Worm (Caenorhabditis elegans) whole organism, L2 larva: Measurements from ENCODE around the gene C02F12.5.

Source experiments
- C34F6.9 ChIP-seq: fragments of 150-350 bp; optimal IDR thresholded peaks from 2 replicates; lab custom pipeline; 2014; ENCODE audit warnings: missing biosample characterization, missing genetic modification characterization
- F13H6.1 ChIP-seq: sonication (generic microtip); optimal IDR thresholded peaks from 2 replicates; lab custom pipeline; 2016; ENCODE audit warnings: missing genetic modification characterization, missing compliant biosample characterization
- R02D3.7 ChIP-seq: fragments of 150-350 bp; optimal IDR thresholded peaks from 2 replicates; lab custom pipeline; 2014; ENCODE audit warnings: missing biosample characterization, missing genetic modification characterization
- Y55F3AM.14 ChIP-seq: fragments of 200-800 bp; sonication (Bioruptor generic); optimal IDR thresholded peaks from 2 replicates; lab custom pipeline; 2018; ENCODE audit warnings: mild to moderate bottlenecking, missing genetic modification characterization, missing compliant biosample characterization
- ZK546.5 ChIP-seq: sonication (generic microtip); optimal IDR thresholded peaks from 2 replicates; lab custom pipeline; 2017; ENCODE audit warnings: missing biosample characterization, missing genetic modification characterization
- alr-1 ChIP-seq: fragments of 150-350 bp; optimal IDR thresholded peaks from 2 replicates; lab custom pipeline; 2014; ENCODE audit warnings: missing biosample characterization, missing genetic modification characterization
- aly-2 ChIP-seq: fragments of 150-350 bp; optimal IDR thresholded peaks from 2 replicates; lab custom pipeline; 2014; ENCODE audit warnings: missing biosample characterization, missing genetic modification characterization
- ama-1 ChIP-seq: fragments of 150-350 bp; optimal IDR thresholded peaks from 2 replicates; lab custom pipeline; 2018; ENCODE audit warnings: inconsistent platforms
- blmp-1 ChIP-seq: sonication (generic microtip); optimal IDR thresholded peaks from 2 replicates; lab custom pipeline; 2017; ENCODE audit warnings: missing genetic modification characterization, mild to moderate bottlenecking, missing compliant biosample characterization, antibody characterized with exemption, moderate library complexity; ENCODE audit not compliant: insufficient read depth
- ceh-16 ChIP-seq: fragments of 150-350 bp; optimal IDR thresholded peaks from 2 replicates; lab custom pipeline; 2014; ENCODE audit warnings: missing biosample characterization, missing genetic modification characterization
- ceh-82 ChIP-seq: fragments of 150-350 bp; optimal IDR thresholded peaks from 2 replicates; lab custom pipeline; 2014; ENCODE audit warnings: missing biosample characterization, missing genetic modification characterization
- crh-2 ChIP-seq: sonication (generic microtip); optimal IDR thresholded peaks from 2 replicates; lab custom pipeline; 2017; ENCODE audit warnings: missing biosample characterization, missing genetic modification characterization
- dmd-4 ChIP-seq: sonication (generic microtip); optimal IDR thresholded peaks from 2 replicates; lab custom pipeline; 2017; ENCODE audit warnings: missing biosample characterization, missing genetic modification characterization
- egl-27 ChIP-seq: sonication (generic microtip); optimal IDR thresholded peaks from 3 replicates; lab custom pipeline; 2017; ENCODE audit warnings: missing biosample characterization, missing genetic modification reagents, missing genetic modification characterization
- elt-1 ChIP-seq: fragments of 150-350 bp; optimal IDR thresholded peaks from 2 replicates; lab custom pipeline; 2014; ENCODE audit warnings: missing biosample characterization, missing genetic modification characterization
- elt-3 ChIP-seq: sonication (generic microtip); optimal IDR thresholded peaks from 2 replicates; lab custom pipeline; 2017; ENCODE audit warnings: missing biosample characterization, missing genetic modification characterization
- fos-1 ChIP-seq: fragments of 150-350 bp; optimal IDR thresholded peaks from 2 replicates; lab custom pipeline; 2014; ENCODE audit warnings: missing biosample characterization, missing genetic modification characterization
- gmeb-1 ChIP-seq: fragments of 150-350 bp; optimal IDR thresholded peaks from 2 replicates; lab custom pipeline; 2014; ENCODE audit warnings: missing biosample characterization, missing genetic modification characterization
- lin-13 ChIP-seq: fragments of 150-350 bp; optimal IDR thresholded peaks from 2 replicates; lab custom pipeline; 2014; ENCODE audit warnings: missing biosample characterization, missing genetic modification reagents, missing genetic modification characterization
- lin-39 ChIP-seq: fragments of 150-350 bp; optimal IDR thresholded peaks from 2 replicates; lab custom pipeline; 2014; ENCODE audit warnings: missing biosample characterization, missing genetic modification reagents, missing genetic modification characterization
- lsy-2 ChIP-seq, 2 experiments: fragments of 150-350 bp in 1 of 2; sonication (generic microtip) in 1 of 2; optimal IDR thresholded peaks; 2 replicates each; lab custom pipeline; 2014 to 2017; ENCODE audit warnings: missing biosample characterization in 2 of 2, missing genetic modification characterization in 2 of 2
- mab-5 ChIP-seq: fragments of 150-350 bp; optimal IDR thresholded peaks from 2 replicates; lab custom pipeline; 2014; ENCODE audit warnings: missing biosample characterization, missing genetic modification characterization
- mbf-1 ChIP-seq: sonication (generic microtip); optimal IDR thresholded peaks from 2 replicates; lab custom pipeline; 2017; ENCODE audit warnings: missing biosample characterization, missing genetic modification characterization
- mdl-1 ChIP-seq, 2 experiments: fragments of 150-350 bp in 1 of 2; sonication (generic microtip) in 1 of 2; optimal IDR thresholded peaks; 2 replicates each; lab custom pipeline; 2017; ENCODE audit warnings: missing biosample characterization in 2 of 2, missing genetic modification characterization in 2 of 2
- nhr-10 ChIP-seq: sonication (generic microtip); optimal IDR thresholded peaks from 2 replicates; lab custom pipeline; 2017; ENCODE audit warnings: missing biosample characterization, missing genetic modification characterization
- nhr-11 ChIP-seq: fragments of 150-350 bp; optimal IDR thresholded peaks from 2 replicates; lab custom pipeline; 2014; ENCODE audit warnings: missing biosample characterization, missing genetic modification characterization
- nhr-12 ChIP-seq: fragments of 150-350 bp; optimal IDR thresholded peaks from 2 replicates; lab custom pipeline; 2014; ENCODE audit warnings: missing biosample characterization, missing genetic modification characterization
- nhr-129 ChIP-seq: fragments of 150-350 bp; optimal IDR thresholded peaks from 2 replicates; lab custom pipeline; 2014; ENCODE audit warnings: missing biosample characterization, missing genetic modification characterization
- nhr-21 ChIP-seq: fragments of 150-350 bp; optimal IDR thresholded peaks from 2 replicates; lab custom pipeline; 2014; ENCODE audit warnings: missing biosample characterization, missing genetic modification characterization
- nhr-23 ChIP-seq: fragments of 150-350 bp; optimal IDR thresholded peaks from 2 replicates; lab custom pipeline; 2014; ENCODE audit warnings: missing biosample characterization, missing genetic modification reagents, missing genetic modification characterization
- nhr-25 ChIP-seq: fragments of 150-350 bp; sonication (generic microtip); optimal IDR thresholded peaks from 3 replicates; lab custom pipeline; 2014; ENCODE audit warnings: missing biosample characterization, missing genetic modification characterization
- nhr-6 ChIP-seq: fragments of 150-350 bp; optimal IDR thresholded peaks from 2 replicates; lab custom pipeline; 2014; ENCODE audit warnings: missing biosample characterization, missing genetic modification characterization
- nhr-77 ChIP-seq: fragments of 150-350 bp; optimal IDR thresholded peaks from 2 replicates; lab custom pipeline; 2014; ENCODE audit warnings: missing biosample characterization, missing genetic modification characterization
- peb-1 ChIP-seq: fragments of 150-350 bp; optimal IDR thresholded peaks from 2 replicates; lab custom pipeline; 2014; ENCODE audit warnings: missing biosample characterization, missing genetic modification characterization
- sem-4 ChIP-seq: fragments of 150-350 bp; optimal IDR thresholded peaks from 2 replicates; lab custom pipeline; 2014; ENCODE audit warnings: missing biosample characterization, missing genetic modification reagents, missing genetic modification characterization
- skn-1 ChIP-seq: sonication (generic microtip); optimal IDR thresholded peaks from 2 replicates; lab custom pipeline; 2017; ENCODE audit warnings: missing biosample characterization, missing genetic modification characterization
- sma-3 ChIP-seq: sonication (generic microtip); optimal IDR thresholded peaks from 2 replicates; lab custom pipeline; 2016; ENCODE audit warnings: missing genetic modification reagents, missing genetic modification characterization, missing compliant biosample characterization
- snpc-4 ChIP-seq: fragments of 150-350 bp; optimal IDR thresholded peaks from 2 replicates; lab custom pipeline; 2014; ENCODE audit warnings: missing biosample characterization, missing genetic modification characterization
- unc-55 ChIP-seq: fragments of 150-350 bp; sonication (generic microtip); optimal IDR thresholded peaks from 3 replicates; lab custom pipeline; 2014; ENCODE audit warnings: missing biosample characterization, missing genetic modification reagents, missing genetic modification characterization
- unc-62 ChIP-seq: fragments of 150-350 bp; optimal IDR thresholded peaks from 2 replicates; lab custom pipeline; 2014; ENCODE audit warnings: missing biosample characterization, missing genetic modification reagents, missing genetic modification characterization
- zag-1 ChIP-seq: fragments of 150-350 bp; optimal IDR thresholded peaks from 2 replicates; lab custom pipeline; 2014; ENCODE audit warnings: missing biosample characterization, missing genetic modification characterization
- ztf-1 ChIP-seq: fragments of 200-800 bp; sonication (Bioruptor generic); conservative IDR thresholded peaks from 2 replicates; pipeline ENCODE4 v1.3.6; 2022; ENCODE audit warnings: missing genetic modification characterization, missing compliant biosample characterization
- ztf-11 ChIP-seq: sonication (generic microtip); optimal IDR thresholded peaks from 2 replicates; lab custom pipeline; 2017; ENCODE audit warnings: missing biosample characterization, missing genetic modification characterization
- ztf-4 ChIP-seq: fragments of 150-350 bp; optimal IDR thresholded peaks from 2 replicates; lab custom pipeline; 2014; ENCODE audit warnings: missing biosample characterization, missing genetic modification characterization

C02F12.5 gene

ce11 chrX:3697623-3698022 lies 25.7 kb upstream of the C02F12.5 start (continued):
- TF ChIP-seq zag-1 (tag; lab: Kevin White, UChicago) (peak; percentile 55), skn-1 (tag; lab: Kevin White, UChicago) (no peak), ceh-16 (tag; lab: Kevin White, UChicago) (no peak), R02D3.7 (no peak), nhr-12 (tag; lab: Kevin White, UChicago) (no peak), nhr-129 (tag; lab: Kevin White, UChicago) (peak; percentile 79), ZK546.5 (no peak), mbf-1 (tag; lab: Kevin White, UChicago) (no peak), nhr-10 (tag; lab: Kevin White, UChicago) (no peak), lsy-2 (tag; optimal IDR thresholded peaks at IDR 0.05; lab: Kevin White, UChicago) (peak; percentile 42 to 53)
- TF ChIP-seq, all 48 proteins: peak for 18

- no peak for TF ChIP-seq sem-4 (tag; lab: Kevin White, UChicago)
- no peak for TF ChIP-seq mdl-1 (tag; optimal IDR thresholded peaks at IDR 0.05; lab: Kevin White, UChicago)
- no peak for TF ChIP-seq blmp-1 (tag; lab: Kevin White, UChicago)
- TF ChIP-seq ztf-4: no peak
- TF ChIP-seq unc-55 (GFP tag; lab: Kevin White, UChicago): no peak
Measured at ce11 chrX:3696603-3697002, 24.7 kb upstream of the C02F12.5 start, which contains the start of gene C01C4.3. C01C4.3 (plus strand) TSS chrX:3696903.

ce11 chrX:3695826-3696225 lies 23.9 kb upstream of the C02F12.5 start:
- TF ChIP-seq crh-2 (tag; lab: Kevin White, UChicago) (no peak), mbf-1 (tag; lab: Kevin White, UChicago) (no peak), F13H6.1 (tag; lab: Kevin White, UChicago) (no peak), lin-13 (GFP tag; lab: Kevin White, UChicago) (no peak), Y55F3AM.14 (GFP tag; lab: Kevin White, UChicago) (no peak), ztf-1 (GFP tag; lab: Robert Waterston, UW) (no peak), unc-62 (no peak), R02D3.7 (no peak), nhr-11 (no peak), blmp-1 (tag; lab: Kevin White, UChicago) (no peak), zag-1 (tag; lab: Kevin White, UChicago) (no peak), elt-1 (tag; lab: Kevin White, UChicago) (no peak), ztf-4 (no peak), sma-3 (no peak), peb-1 (tag; lab: Kevin White, UChicago) (no peak)

- no peak for TF ChIP-seq elt-1 (tag; lab: Kevin White, UChicago)
- TF ChIP-seq fos-1 (tag; lab: Kevin White, UChicago): no peak
- TF ChIP-seq egl-27 (tag; lab: Kevin White, UChicago): peak; percentile 22
- no peak for TF ChIP-seq ceh-82 (tag; lab: Kevin White, UChicago)
- TF ChIP-seq nhr-77 (tag; lab: Kevin White, UChicago): no peak
- TF ChIP-seq gmeb-1: no peak
- TF ChIP-seq nhr-129 (tag; lab: Kevin White, UChicago): peak; percentile 85
- TF ChIP-seq nhr-11: no peak
- no peak for TF ChIP-seq nhr-6 (tag; lab: Kevin White, UChicago)
- no peak for TF ChIP-seq nhr-21 (tag; lab: Kevin White, UChicago)
- TF ChIP-seq nhr-25 (tag; lab: Kevin White, UChicago): no peak
- peak; percentile 39 for TF ChIP-seq sem-4 (tag; lab: Kevin White, UChicago)
- no peak for TF ChIP-seq R02D3.7
- TF ChIP-seq unc-62: no peak
- TF ChIP-seq zag-1 (tag; lab: Kevin White, UChicago): peak; percentile 54
- peak; percentile 65 for TF ChIP-seq C34F6.9 (tag; lab: Kevin White, UChicago)
- no peak for TF ChIP-seq lin-39
- no peak for TF ChIP-seq elt-3 (tag; lab: Kevin White, UChicago)
- no peak for TF ChIP-seq ztf-11 (tag; lab: Kevin White, UChicago)
- no peak for TF ChIP-seq ZK546.5
- TF ChIP-seq mab-5 (tag; lab: Kevin White, UChicago): no peak
- TF ChIP-seq snpc-4 (tag; lab: Kevin White, UChicago): no peak
- no peak for TF ChIP-seq mbf-1 (tag; lab: Kevin White, UChicago)
- no peak for TF ChIP-seq ama-1 (lab: Kevin White, UChicago)
- TF ChIP-seq dmd-4: no peak
- TF ChIP-seq nhr-10 (tag; lab: Kevin White, UChicago): no peak
- TF ChIP-seq aly-2 (tag; lab: Kevin White, UChicago): no peak
- TF ChIP-seq sma-3: no peak
- TF ChIP-seq Y55F3AM.14 (GFP tag; lab: Kevin White, UChicago): no peak
- TF ChIP-seq lin-13 (GFP tag; lab: Kevin White, UChicago): no peak
- TF ChIP-seq mdl-1 (tag; optimal IDR thresholded peaks at IDR 0.05; lab: Kevin White, UChicago): peak in 1 of 2 experiments; percentile 32
- no peak for TF ChIP-seq skn-1 (tag; lab: Kevin White, UChicago)
- no peak for TF ChIP-seq nhr-12 (tag; lab: Kevin White, UChicago)
- no peak for TF ChIP-seq ceh-16 (tag; lab: Kevin White, UChicago)
- TF ChIP-seq peb-1 (tag; lab: Kevin White, UChicago): no peak
- TF ChIP-seq lsy-2 (tag; optimal IDR thresholded peaks at IDR 0.05; lab: Kevin White, UChicago): peak in 1 of 2 experiments; percentile 53
- TF ChIP-seq alr-1 (tag; lab: Kevin White, UChicago): no peak
- no peak for TF ChIP-seq nhr-23 (tag; lab: Kevin White, UChicago)
- TF ChIP-seq unc-55 (GFP tag; lab: Kevin White, UChicago): peak; percentile 60
- no peak for TF ChIP-seq ztf-4
- TF ChIP-seq ztf-1 (GFP tag; lab: Robert Waterston, UW): no peak
- TF ChIP-seq blmp-1 (tag; lab: Kevin White, UChicago): no peak
Measured at ce11 chrX:3694172-3694571, 22.3 kb upstream of the C02F12.5 start.
